Fruit fly (Drosophila melanogaster) whole organism, embryonic: ENCODE data around the gene CG15814.
A peak's percentile ranks its signal among the peaks of the same experiment; 100 is the strongest.

Experiments
- Ada2b ChIP-seq: fragments of 200-800 bp; sonication (Bioruptor generic); IDR thresholded peaks from 2 replicates; pipeline ENCODE4 v1.3.6; 2022; ENCODE audit warnings: missing biosample characterization, missing genetic modification characterization
- CG11456 ChIP-seq: fragments of 200-800 bp; sonication (Bioruptor generic); IDR thresholded peaks from 3 replicates; pipeline ENCODE4 v1.3.6; 2022; ENCODE audit warnings: missing biosample characterization, missing genetic modification characterization
- CG12071 ChIP-seq: fragments of 200-800 bp; sonication (Bioruptor generic); optimal IDR thresholded peaks from 3 replicates; lab custom pipeline; 2018; ENCODE audit warnings: missing biosample characterization, mild to moderate bottlenecking, missing genetic modification characterization
- CG1233 ChIP-seq: fragments of 200-800 bp; sonication (Bioruptor generic); optimal IDR thresholded peaks from 4 replicates; lab custom pipeline; 2018; ENCODE audit warnings: missing biosample characterization, mild to moderate bottlenecking, missing genetic modification characterization
- CG14710 ChIP-seq: fragments of 200-800 bp; sonication (Bioruptor generic); optimal IDR thresholded peaks from 3 replicates; lab custom pipeline; 2019; ENCODE audit warnings: missing biosample characterization, mild to moderate bottlenecking, missing genetic modification characterization, moderate library complexity
- CG15269 ChIP-seq: fragments of 200-800 bp; sonication (Bioruptor generic); optimal IDR thresholded peaks from 2 replicates; lab custom pipeline; 2018; ENCODE audit warnings: missing biosample characterization, mild to moderate bottlenecking, missing genetic modification characterization, moderate library complexity
- CG15601 ChIP-seq: fragments of 200-800 bp; sonication (Bioruptor generic); optimal IDR thresholded peaks from 3 replicates; lab custom pipeline; 2019; ENCODE audit warnings: missing biosample characterization, mild to moderate bottlenecking, missing genetic modification characterization, moderate library complexity
- CG18476 ChIP-seq: fragments of 200-800 bp; sonication (Bioruptor generic); optimal IDR thresholded peaks from 2 replicates; lab custom pipeline; 2016; ENCODE audit warnings: missing biosample characterization, mild to moderate bottlenecking, missing genetic modification characterization
- CG2889 ChIP-seq: fragments of 200-800 bp; sonication (Bioruptor generic); IDR thresholded peaks from 3 replicates; pipeline ENCODE4 v1.3.6; 2022; ENCODE audit warnings: missing biosample characterization, missing genetic modification characterization
- CG30020 ChIP-seq: fragments of 200-800 bp; optimal IDR thresholded peaks from 2 replicates; lab custom pipeline; 2019; ENCODE audit warnings: missing biosample characterization, mild to moderate bottlenecking, missing genetic modification characterization, moderate library complexity
- CG30431 ChIP-seq: fragments of 200-800 bp; sonication (Bioruptor generic); optimal IDR thresholded peaks from 2 replicates; lab custom pipeline; 2017; ENCODE audit warnings: missing biosample characterization, missing genetic modification characterization
- CG42726 ChIP-seq: fragments of 200-800 bp; sonication (Bioruptor generic); IDR thresholded peaks from 2 replicates; pipeline ENCODE4 v1.3.6; 2022; ENCODE audit warnings: missing biosample characterization, missing genetic modification characterization; ENCODE audit not compliant: partially characterized antibody
- CG4617 ChIP-seq: fragments of 200-800 bp; sonication (Bioruptor generic); optimal IDR thresholded peaks from 3 replicates; lab custom pipeline; 2016; ENCODE audit warnings: missing biosample characterization, missing genetic modification characterization, borderline replicate concordance
- CG4707 ChIP-seq: fragments of 200-800 bp; sonication (Bioruptor generic); optimal IDR thresholded peaks from 2 replicates; lab custom pipeline; 2018; ENCODE audit warnings: missing biosample characterization, mild to moderate bottlenecking, missing genetic modification characterization, moderate library complexity
- CG8290 ChIP-seq, 3 experiments: fragments of 200-800 bp; sonication (Bioruptor generic); optimal IDR thresholded peaks; 2 replicates each; lab custom pipeline; 2016 to 2019; ENCODE audit warnings: missing biosample characterization in 3 of 3, missing genetic modification characterization in 3 of 3, mild to moderate bottlenecking in 2 of 3, moderate library complexity in 1 of 3
- CG8944 ChIP-seq: fragments of 200-800 bp; sonication (Bioruptor generic); optimal IDR thresholded peaks from 3 replicates; lab custom pipeline; 2016; ENCODE audit warnings: missing biosample characterization, missing genetic modification characterization
- CG9817 ChIP-seq: fragments of 200-800 bp; sonication (Bioruptor generic); optimal IDR thresholded peaks from 2 replicates; lab custom pipeline; 2018; ENCODE audit warnings: missing biosample characterization, mild to moderate bottlenecking, missing genetic modification characterization, moderate library complexity
- Dip3 ChIP-seq: fragments of 200-800 bp; sonication (Bioruptor generic); optimal IDR thresholded peaks from 3 replicates; lab custom pipeline; 2016; ENCODE audit warnings: missing biosample characterization, missing genetic modification characterization
- E2f1 ChIP-seq: fragments of 200-800 bp; sonication (Bioruptor generic); IDR thresholded peaks from 2 replicates; pipeline ENCODE4 v1.3.6; 2022; ENCODE audit warnings: missing biosample characterization, missing genetic modification characterization
- GATAe ChIP-seq: fragments of 200-800 bp; sonication (Bioruptor generic); conservative IDR thresholded peaks from 2 replicates; pipeline ENCODE4 v1.3.6; 2022; ENCODE audit warnings: missing biosample characterization, missing genetic modification characterization
- Hr51 ChIP-seq, 2 experiments: fragments of 200-800 bp; sonication (Bioruptor generic); optimal IDR thresholded peaks; 2 replicates in 1 of 2; 3 replicates in 1 of 2; lab custom pipeline; 2016 to 2018; ENCODE audit warnings: missing biosample characterization in 2 of 2, missing genetic modification characterization in 2 of 2, mild to moderate bottlenecking in 1 of 2, moderate library complexity in 1 of 2
- Hsf ChIP-seq: fragments of 200-800 bp; sonication (Bioruptor generic); optimal IDR thresholded peaks from 3 replicates; lab custom pipeline; 2016; ENCODE audit warnings: missing biosample characterization, missing genetic modification characterization
- Lim3 ChIP-seq: fragments of 200-800 bp; sonication (Bioruptor generic); IDR thresholded peaks from 2 replicates; pipeline ENCODE4 v1.3.6; 2022; ENCODE audit warnings: missing biosample characterization, missing genetic modification characterization
- Mrtf ChIP-seq: fragments of 200-800 bp; sonication (Bioruptor generic); IDR thresholded peaks from 3 replicates; pipeline ENCODE4 v1.3.6; 2022; ENCODE audit warnings: missing biosample characterization, missing genetic modification characterization
- Optix ChIP-seq: fragments of 200-800 bp; sonication (Bioruptor generic); IDR thresholded peaks from 3 replicates; pipeline ENCODE4 v1.3.6; 2022; ENCODE audit warnings: missing biosample characterization, missing genetic modification characterization
- Side ChIP-seq: fragments of 200-800 bp; sonication (Bioruptor generic); optimal IDR thresholded peaks from 2 replicates; lab custom pipeline; 2016; ENCODE audit warnings: missing biosample characterization, missing genetic modification characterization
- Sox100B ChIP-seq: fragments of 200-800 bp; sonication (Bioruptor generic); optimal IDR thresholded peaks from 3 replicates; lab custom pipeline; 2018; ENCODE audit warnings: missing biosample characterization, mild to moderate bottlenecking, missing genetic modification characterization
- Taf1 ChIP-seq: fragments of 200-800 bp; sonication (Bioruptor generic); IDR thresholded peaks from 2 replicates; pipeline ENCODE4 v1.3.6; 2022; ENCODE audit warnings: missing biosample characterization, missing genetic modification characterization
- ato ChIP-seq: fragments of 200-800 bp; sonication (Bioruptor generic); IDR thresholded peaks from 2 replicates; pipeline ENCODE4 v1.3.6; 2022; ENCODE audit warnings: missing biosample characterization, missing genetic modification characterization; ENCODE audit not compliant: partially characterized antibody
- ci ChIP-seq: fragments of 200-800 bp; sonication (Bioruptor generic); IDR thresholded peaks from 3 replicates; pipeline ENCODE4 v1.3.6; 2022; ENCODE audit warnings: missing biosample characterization, missing genetic modification characterization
- dmrt11E ChIP-seq: fragments of 200-800 bp; sonication (Bioruptor generic); optimal IDR thresholded peaks from 3 replicates; lab custom pipeline; 2018; ENCODE audit warnings: missing biosample characterization, mild to moderate bottlenecking, missing genetic modification characterization, moderate library complexity
- dysf ChIP-seq: fragments of 200-800 bp; sonication (Bioruptor generic); IDR thresholded peaks from 3 replicates; pipeline ENCODE4 v1.3.6; 2022; ENCODE audit warnings: missing biosample characterization, missing genetic modification characterization
- ewg ChIP-seq: fragments of 200-800 bp; sonication (Bioruptor generic); optimal IDR thresholded peaks from 3 replicates; lab custom pipeline; 2017; ENCODE audit warnings: mild to moderate bottlenecking, missing biosample characterization, missing genetic modification reagents, missing genetic modification characterization
- fd3F ChIP-seq: fragments of 200-800 bp; sonication (Bioruptor generic); optimal IDR thresholded peaks from 2 replicates; lab custom pipeline; 2018; ENCODE audit warnings: missing biosample characterization, mild to moderate bottlenecking, missing genetic modification characterization, moderate library complexity
- grn ChIP-seq: fragments of 200-800 bp; sonication (Bioruptor generic); optimal IDR thresholded peaks from 3 replicates; lab custom pipeline; 2017; ENCODE audit warnings: missing biosample characterization, missing genetic modification characterization
- inv ChIP-seq: fragments of 200-800 bp; sonication (Bioruptor generic); IDR thresholded peaks from 2 replicates; pipeline ENCODE4 v1.3.6; 2022; ENCODE audit warnings: missing biosample characterization, missing genetic modification characterization; ENCODE audit not compliant: partially characterized antibody
- klu ChIP-seq: fragments of 200-800 bp; sonication (Bioruptor generic); IDR thresholded peaks from 2 replicates; pipeline ENCODE4 v1.3.6; 2022; ENCODE audit warnings: missing biosample characterization, missing genetic modification characterization
- kni ChIP-seq: fragments of 200-800 bp; sonication (Bioruptor generic); optimal IDR thresholded peaks from 3 replicates; lab custom pipeline; 2017; ENCODE audit warnings: mild to moderate bottlenecking, missing biosample characterization, missing genetic modification reagents, missing genetic modification characterization
- luna ChIP-seq: fragments of 200-800 bp; sonication (Bioruptor generic); optimal IDR thresholded peaks from 2 replicates; lab custom pipeline; 2016; ENCODE audit warnings: missing biosample characterization, missing genetic modification characterization
- pita ChIP-seq: fragments of 200-800 bp; sonication (Bioruptor generic); optimal IDR thresholded peaks from 2 replicates; lab custom pipeline; 2017; ENCODE audit warnings: missing biosample characterization, mild to moderate bottlenecking, missing genetic modification characterization
- pzg ChIP-seq: fragments of 200-800 bp; sonication (Bioruptor generic); optimal IDR thresholded peaks from 3 replicates; lab custom pipeline; 2018; ENCODE audit warnings: missing biosample characterization, mild to moderate bottlenecking, missing genetic modification characterization, moderate library complexity
- repo ChIP-seq: fragments of 200-800 bp; sonication (Bioruptor generic); optimal IDR thresholded peaks from 2 replicates; lab custom pipeline; 2016; ENCODE audit warnings: missing biosample characterization, missing genetic modification characterization
- schlank ChIP-seq: fragments of 200-800 bp; sonication (Bioruptor generic); optimal IDR thresholded peaks from 2 replicates; lab custom pipeline; 2018; ENCODE audit warnings: missing biosample characterization, mild to moderate bottlenecking, missing genetic modification characterization
- sim ChIP-seq: fragments of 200-800 bp; sonication (Bioruptor generic); IDR thresholded peaks from 2 replicates; pipeline ENCODE4 v1.3.6; 2022; ENCODE audit warnings: missing biosample characterization, missing genetic modification characterization
- sisA ChIP-seq: fragments of 200-800 bp; sonication (Bioruptor generic); IDR thresholded peaks from 2 replicates; pipeline ENCODE4 v1.3.6; 2022; ENCODE audit warnings: missing biosample characterization, missing genetic modification characterization
- slbo ChIP-seq: fragments of 200-800 bp; sonication (Bioruptor generic); IDR thresholded peaks from 2 replicates; pipeline ENCODE4 v1.3.6; 2022; ENCODE audit warnings: missing biosample characterization, missing genetic modification characterization
- sug ChIP-seq: fragments of 200-800 bp; optimal IDR thresholded peaks from 2 replicates; lab custom pipeline; 2019; ENCODE audit warnings: missing biosample characterization, mild to moderate bottlenecking, missing genetic modification characterization, moderate library complexity
- twi ChIP-seq: fragments of 200-800 bp; optimal IDR thresholded peaks from 2 replicates; lab custom pipeline; 2019; ENCODE audit warnings: missing biosample characterization, mild to moderate bottlenecking, missing genetic modification characterization, moderate library complexity
- unpg ChIP-seq: fragments of 200-800 bp; sonication (Bioruptor generic); optimal IDR thresholded peaks from 3 replicates; lab custom pipeline; 2018; ENCODE audit warnings: missing biosample characterization, mild to moderate bottlenecking, missing genetic modification characterization, moderate library complexity
- wek ChIP-seq: fragments of 200-800 bp; sonication (Bioruptor generic); optimal IDR thresholded peaks from 3 replicates; lab custom pipeline; 2018; ENCODE audit warnings: missing biosample characterization, mild to moderate bottlenecking, missing genetic modification characterization, moderate library complexity
- zen ChIP-seq: fragments of 200-800 bp; sonication (Bioruptor generic); optimal IDR thresholded peaks from 3 replicates; lab custom pipeline; 2018; ENCODE audit warnings: missing biosample characterization, mild to moderate bottlenecking, missing genetic modification characterization, moderate library complexity

Gene CG15814

DNA sequence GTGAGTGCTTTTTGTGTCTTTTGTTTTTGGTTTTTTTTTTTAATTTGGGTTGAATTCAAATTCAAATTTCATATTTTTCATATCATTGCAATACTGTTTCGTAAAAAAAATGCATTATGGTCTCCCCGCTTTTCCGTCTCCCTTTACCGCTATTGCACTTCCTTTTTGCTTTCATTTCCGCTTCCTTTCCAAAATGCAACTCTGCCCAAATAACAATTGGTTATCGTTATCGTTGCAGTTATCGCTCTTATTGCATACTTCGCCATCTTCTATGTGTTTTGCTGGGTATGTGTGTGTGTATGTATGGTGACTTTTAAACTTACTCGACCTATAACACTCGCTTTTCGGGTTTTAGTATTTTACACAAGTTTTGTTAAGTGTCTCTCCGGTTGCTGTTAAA lies 15.0 kb upstream of the CG15814 start (continued):
- TF ChIP-seq pita (GFP tag; lab: Kevin White, UChicago) (no peak), CG15269 (tag; lab: Kevin White, UChicago) (no peak), E2f1 (GFP tag; lab: Robert Waterston, UW) (no peak), dmrt11E (tag; lab: Kevin White, UChicago) (no peak), Optix (GFP tag; lab: Robert Waterston, UW) (no peak), repo (GFP tag; lab: Kevin White, UChicago) (no peak), Ada2b (GFP tag; lab: Robert Waterston, UW) (no peak), CG12071 (GFP tag; lab: Kevin White, UChicago) (no peak), CG14710 (tag; lab: Kevin White, UChicago) (peak; percentile 18), ato (GFP tag; lab: Robert Waterston, UW) (no peak), CG4707 (GFP tag; lab: Kevin White, UChicago) (peak; percentile 23), CG30020 (tag; lab: Kevin White, UChicago) (no peak), Taf1 (GFP tag; lab: Robert Waterston, UW) (no peak), CG4617 (no peak), zen (tag; lab: Kevin White, UChicago) (peak; percentile 34), ci (GFP tag; lab: Robert Waterston, UW) (no peak), schlank (no peak), unpg (no peak), Hsf (GFP tag; lab: Kevin White, UChicago) (no peak), GATAe (GFP tag; lab: Robert Waterston, UW) (no peak), dysf (no peak), grn (GFP tag; lab: Kevin White, UChicago) (no peak), CG9817 (tag; lab: Kevin White, UChicago) (no peak), Lim3 (GFP tag; lab: Robert Waterston, UW) (no peak), Sox100B (GFP tag; lab: Kevin White, UChicago) (peak; percentile 18), ewg (GFP tag; lab: Kevin White, UChicago) (no peak), fd3F (GFP tag; lab: Kevin White, UChicago) (no peak), inv (GFP tag; lab: Robert Waterston, UW) (no peak), Hr51 (GFP tag; optimal IDR thresholded peaks at IDR 0.05; lab: Kevin White, UChicago) (no peak), slbo (GFP tag; lab: Robert Waterston, UW) (no peak), CG11456 (GFP tag; lab: Robert Waterston, UW) (no peak), luna (GFP tag; lab: Kevin White, UChicago) (no peak), sim (GFP tag; lab: Robert Waterston, UW) (no peak), CG8290 (GFP tag; optimal IDR thresholded peaks at IDR 0.05; lab: Kevin White, UChicago) (peak; percentile 41), CG8290 (tag; optimal IDR thresholded peaks at IDR 0.05; lab: Kevin White, UChicago) (peak in 1 of 2 experiments; percentile 31), CG8944 (GFP tag; lab: Kevin White, UChicago) (no peak), twi (tag; lab: Kevin White, UChicago) (no peak), kni (GFP tag; lab: Kevin White, UChicago) (no peak), Mrtf (GFP tag; lab: Robert Waterston, UW) (no peak), CG2889 (GFP tag; lab: Robert Waterston, UW) (no peak), CG30431 (GFP tag; lab: Kevin White, UChicago) (no peak), CG15601 (tag; lab: Kevin White, UChicago) (no peak), klu (GFP tag; lab: Robert Waterston, UW) (no peak), sug (no peak), Side (no peak), wek (no peak), CG18476 (no peak), Dip3 (GFP tag; lab: Kevin White, UChicago) (no peak), CG1233 (peak; percentile 36), CG42726 (no peak), sisA (GFP tag; lab: Robert Waterston, UW) (no peak), pzg (GFP tag; lab: Kevin White, UChicago) (no peak)
